Worm (Caenorhabditis elegans) whole organism, late embryonic: Measurements from ENCODE around the gene Y55F3AM.21.

Experiments
- C08G9.2 ChIP-seq: sonication (generic microtip); optimal IDR thresholded peaks from 2 replicates; lab custom pipeline; 2016; ENCODE audit warnings: mild to moderate bottlenecking, missing genetic modification characterization, moderate library complexity, missing compliant biosample characterization
- C38D4.7 ChIP-seq: fragments of 200-800 bp; sonication (Bioruptor generic); optimal IDR thresholded peaks from 2 replicates; lab custom pipeline; 2018; ENCODE audit warnings: mild to moderate bottlenecking, missing genetic modification characterization, moderate library complexity, missing compliant biosample characterization
- T23F11.4 ChIP-seq: fragments of 200-800 bp; sonication (Bioruptor generic); optimal IDR thresholded peaks from 2 replicates; lab custom pipeline; 2018; ENCODE audit warnings: mild to moderate bottlenecking, missing genetic modification characterization, missing compliant biosample characterization
- Y22D7AL.16 ChIP-seq: sonication (generic microtip); optimal IDR thresholded peaks from 2 replicates; lab custom pipeline; 2016; ENCODE audit warnings: missing genetic modification characterization, missing compliant biosample characterization
- ama-1 ChIP-seq: fragments of 150-350 bp; optimal IDR thresholded peaks from 2 replicates; lab custom pipeline; 2014
- ceh-14 ChIP-seq: sonication (generic microtip); optimal IDR thresholded peaks from 2 replicates; lab custom pipeline; 2016; ENCODE audit warnings: missing genotype, missing genetic modification characterization, missing compliant biosample characterization
- ceh-18 ChIP-seq: sonication (generic microtip); optimal IDR thresholded peaks from 2 replicates; lab custom pipeline; 2016; ENCODE audit warnings: missing genetic modification characterization, missing compliant biosample characterization
- ceh-19 ChIP-seq: fragments of 200-800 bp; sonication (Bioruptor generic); optimal IDR thresholded peaks from 2 replicates; lab custom pipeline; 2018; ENCODE audit warnings: mild to moderate bottlenecking, missing genetic modification characterization, missing compliant biosample characterization
- ceh-2 ChIP-seq: sonication (generic microtip); optimal IDR thresholded peaks from 2 replicates; lab custom pipeline; 2016; ENCODE audit warnings: missing genotype, missing genetic modification characterization, missing compliant biosample characterization
- ceh-22 ChIP-seq: sonication (generic microtip); optimal IDR thresholded peaks from 2 replicates; lab custom pipeline; 2017; ENCODE audit warnings: missing biosample characterization, missing genetic modification characterization
- ceh-34 ChIP-seq: sonication (generic microtip); optimal IDR thresholded peaks from 2 replicates; lab custom pipeline; 2016; ENCODE audit warnings: mild to moderate bottlenecking, missing genetic modification characterization, missing compliant biosample characterization
- ceh-6 ChIP-seq: fragments of 200-800 bp; sonication (Bioruptor generic); optimal IDR thresholded peaks from 2 replicates; lab custom pipeline; 2018; ENCODE audit warnings: mild to moderate bottlenecking, missing genetic modification characterization, missing compliant biosample characterization
- che-1 ChIP-seq: sonication (generic microtip); optimal IDR thresholded peaks from 2 replicates; lab custom pipeline; 2016; ENCODE audit warnings: mild to moderate bottlenecking, missing genetic modification characterization, missing compliant biosample characterization
- elt-2 ChIP-seq: sonication (generic microtip); optimal IDR thresholded peaks from 2 replicates; lab custom pipeline; 2016; ENCODE audit warnings: missing genetic modification reagents, missing genetic modification characterization, missing compliant biosample characterization
- elt-4 ChIP-seq: sonication (generic microtip); optimal IDR thresholded peaks from 2 replicates; lab custom pipeline; 2016; ENCODE audit warnings: missing genetic modification characterization, missing compliant biosample characterization
- fkh-6 ChIP-seq: sonication (generic microtip); optimal IDR thresholded peaks from 2 replicates; lab custom pipeline; 2016; ENCODE audit warnings: missing genetic modification characterization, missing compliant biosample characterization
- gmeb-2 ChIP-seq: sonication (generic microtip); optimal IDR thresholded peaks from 2 replicates; lab custom pipeline; 2016; ENCODE audit warnings: missing genetic modification characterization, inconsistent platforms, missing compliant biosample characterization
- hlh-13 ChIP-seq: fragments of 200-800 bp; sonication (Bioruptor generic); optimal IDR thresholded peaks from 2 replicates; lab custom pipeline; 2018; ENCODE audit warnings: mild to moderate bottlenecking, missing genetic modification characterization, missing compliant biosample characterization
- hlh-15 ChIP-seq: sonication (generic microtip); optimal IDR thresholded peaks from 2 replicates; lab custom pipeline; 2016; ENCODE audit warnings: missing genetic modification characterization, missing compliant biosample characterization
- hlh-30 ChIP-seq: sonication (generic microtip); optimal IDR thresholded peaks from 2 replicates; lab custom pipeline; 2017; ENCODE audit warnings: antibody characterized with exemption, missing genetic modification characterization, missing compliant biosample characterization; ENCODE audit not compliant: insufficient read depth
- hlh-8 ChIP-seq: sonication (generic microtip); optimal IDR thresholded peaks from 2 replicates; lab custom pipeline; 2016; ENCODE audit warnings: missing genotype, missing genetic modification characterization, missing compliant biosample characterization
- mec-3 ChIP-seq: sonication (generic microtip); optimal IDR thresholded peaks from 2 replicates; lab custom pipeline; 2016; ENCODE audit warnings: borderline replicate concordance, missing genetic modification characterization, missing compliant biosample characterization
- nhr-11 ChIP-seq: fragments of 150-350 bp; optimal IDR thresholded peaks from 2 replicates; lab custom pipeline; 2014; ENCODE audit warnings: missing biosample characterization, missing genetic modification characterization
- nhr-232 ChIP-seq: sonication (generic microtip); optimal IDR thresholded peaks from 2 replicates; lab custom pipeline; 2016; ENCODE audit warnings: missing genetic modification characterization, missing compliant biosample characterization
- npax-4 ChIP-seq: sonication (generic microtip); optimal IDR thresholded peaks from 2 replicates; lab custom pipeline; 2016; ENCODE audit warnings: missing genetic modification characterization, missing compliant biosample characterization
- odd-2 ChIP-seq: sonication (generic microtip); optimal IDR thresholded peaks from 2 replicates; lab custom pipeline; 2017; ENCODE audit warnings: antibody characterized with exemption, mild to moderate bottlenecking, missing genetic modification characterization, missing compliant biosample characterization
- pat-9 ChIP-seq: fragments of 200-800 bp; sonication (Bioruptor generic); optimal IDR thresholded peaks from 2 replicates; lab custom pipeline; 2018; ENCODE audit warnings: mild to moderate bottlenecking, missing genetic modification characterization, moderate library complexity, missing compliant biosample characterization
- pax-1 ChIP-seq: fragments of 150-350 bp; optimal IDR thresholded peaks from 2 replicates; lab custom pipeline; 2014; ENCODE audit warnings: missing biosample characterization, missing genetic modification characterization
- ref-2 ChIP-seq: sonication (generic microtip); optimal IDR thresholded peaks from 2 replicates; lab custom pipeline; 2016; ENCODE audit warnings: missing genetic modification characterization, missing compliant biosample characterization
- rnt-1 ChIP-seq: sonication (generic microtip); optimal IDR thresholded peaks from 2 replicates; lab custom pipeline; 2016; ENCODE audit warnings: missing genetic modification characterization, missing compliant biosample characterization
- sox-4 ChIP-seq: sonication (generic microtip); optimal IDR thresholded peaks from 2 replicates; lab custom pipeline; 2017; ENCODE audit warnings: mild to moderate bottlenecking, missing genetic modification characterization, inconsistent platforms, missing compliant biosample characterization
- tbx-7 ChIP-seq: sonication (generic microtip); optimal IDR thresholded peaks from 2 replicates; lab custom pipeline; 2016; ENCODE audit warnings: missing genotype, missing genetic modification characterization, missing compliant biosample characterization
- ttx-3 ChIP-seq: sonication (generic microtip); optimal IDR thresholded peaks from 2 replicates; lab custom pipeline; 2016; ENCODE audit warnings: missing genetic modification reagents, missing genetic modification characterization, missing compliant biosample characterization
- unc-3 ChIP-seq, 2 experiments: fragments of 200-800 bp in 1 of 2; sonication (Bioruptor generic) in 1 of 2; sonication (generic microtip) in 1 of 2; conservative IDR thresholded peaks in 1 of 2; optimal IDR thresholded peaks in 1 of 2; 2 replicates each; pipeline versions ENCODE4 v1.3.6 to Lab custom; 2016 to 2022; ENCODE audit warnings: missing compliant biosample characterization in 2 of 2, missing genetic modification characterization in 2 of 2, missing genetic modification reagents in 1 of 2
- unc-42 ChIP-seq: sonication (generic microtip); optimal IDR thresholded peaks from 2 replicates; lab custom pipeline; 2016; ENCODE audit warnings: missing genotype, missing genetic modification characterization, missing compliant biosample characterization
- zip-5 ChIP-seq: sonication (generic microtip); optimal IDR thresholded peaks from 2 replicates; lab custom pipeline; 2016; ENCODE audit warnings: missing genetic modification characterization, missing compliant biosample characterization

Y55F3AM.21 gene

DNA sequence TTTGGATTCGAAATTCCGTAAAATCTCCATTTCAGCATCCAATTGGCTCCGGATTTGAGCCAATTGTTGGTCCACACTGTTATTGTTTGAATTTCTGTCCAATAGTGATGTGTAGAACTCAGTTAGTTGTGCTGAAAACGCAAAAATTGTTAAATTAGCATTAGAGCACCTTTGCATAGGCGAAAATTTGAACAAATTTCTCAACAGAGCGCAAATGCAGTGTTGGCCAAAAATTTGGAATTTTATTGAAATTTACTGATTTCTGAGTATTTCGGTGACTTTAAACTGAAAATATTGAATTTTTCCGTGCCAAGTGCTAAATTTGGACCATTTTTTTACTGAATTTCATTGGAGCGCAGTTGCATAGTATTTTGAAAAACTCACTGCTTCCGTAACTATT lies 10.9 kb downstream of the Y55F3AM.21 start:
- TF ChIP-seq fkh-6 (tag; lab: Kevin White, UChicago) (no peak), pat-9 (tag; lab: Kevin White, UChicago) (no peak), sox-4 (tag; lab: Kevin White, UChicago) (no peak), ceh-19 (GFP tag; lab: Kevin White, UChicago) (no peak), tbx-7 (tag; lab: Kevin White, UChicago) (no peak), npax-4 (tag; lab: Kevin White, UChicago) (no peak), odd-2 (no peak), ttx-3 (tag; lab: Kevin White, UChicago) (no peak), nhr-11 (tag; lab: Kevin White, UChicago) (no peak), hlh-8 (no peak), unc-3 (GFP tag; conservative IDR thresholded peaks at IDR 0.05; lab: Robert Waterston, UW) (no peak), unc-3 (tag; optimal IDR thresholded peaks at IDR 0.05; lab: Kevin White, UChicago) (no peak), T23F11.4 (no peak), ceh-34 (tag; lab: Kevin White, UChicago) (no peak), ceh-22 (tag; lab: Kevin White, UChicago) (no peak), C38D4.7 (GFP tag; lab: Kevin White, UChicago) (no peak)

DNA sequence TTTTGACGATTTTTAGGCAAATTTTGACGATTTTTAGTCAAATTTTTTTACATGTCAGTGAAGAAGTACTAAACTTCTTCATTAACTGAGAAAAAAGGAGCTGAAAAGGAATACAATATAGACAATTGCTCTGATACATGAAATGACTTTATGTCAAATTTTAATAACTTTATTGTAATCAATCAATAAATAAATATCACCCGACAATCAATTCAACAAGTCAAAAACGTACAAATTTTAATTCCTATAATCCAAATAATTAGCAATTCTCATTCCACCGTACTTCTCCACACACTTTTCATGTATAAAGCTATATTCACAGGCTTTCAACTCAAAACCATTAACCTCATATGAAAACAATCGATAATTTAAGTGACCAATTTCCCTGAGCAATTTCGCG lies 13.0 kb downstream of the Y55F3AM.21 start:
- TF ChIP-seq ceh-22 (tag; lab: Kevin White, UChicago): no peak
- TF ChIP-seq zip-5 (tag; lab: Kevin White, UChicago): no peak
- TF ChIP-seq elt-4: no peak
- no peak for TF ChIP-seq C08G9.2 (tag; lab: Kevin White, UChicago)
- no peak for TF ChIP-seq nhr-232 (tag; lab: Kevin White, UChicago)
- TF ChIP-seq ceh-18: no peak
- no peak for TF ChIP-seq pax-1 (tag; lab: Kevin White, UChicago)
- no peak for TF ChIP-seq mec-3 (tag; lab: Kevin White, UChicago)
- TF ChIP-seq ref-2: no peak
- TF ChIP-seq gmeb-2 (tag; lab: Kevin White, UChicago): no peak
- TF ChIP-seq ama-1: no peak
- TF ChIP-seq odd-2: no peak
- TF ChIP-seq ceh-14: no peak
- TF ChIP-seq unc-42 (tag; lab: Kevin White, UChicago): no peak

DNA sequence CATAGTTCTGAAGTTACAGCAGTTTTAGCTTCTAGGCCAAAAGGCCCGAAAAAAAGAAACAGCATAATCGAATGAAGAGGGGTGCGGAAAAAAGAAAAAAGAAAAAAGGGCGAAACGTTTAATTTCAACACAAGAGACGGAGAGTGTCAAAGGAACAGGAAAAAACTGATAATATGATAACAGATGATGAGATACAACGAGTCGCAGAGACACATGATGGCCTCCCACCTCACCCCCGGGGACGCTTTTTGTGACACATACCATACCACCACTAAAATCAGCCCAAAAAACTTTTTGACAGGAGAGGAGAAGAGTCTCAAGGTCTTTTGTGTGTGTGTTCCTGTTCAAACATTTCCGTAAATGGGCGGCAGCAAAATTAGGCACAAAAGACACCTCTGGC lies 16.4 kb downstream of the Y55F3AM.21 start:
- no peak for TF ChIP-seq ceh-14
- peak; percentile 45 for TF ChIP-seq elt-2

- TF ChIP-seq gmeb-2 (tag; lab: Kevin White, UChicago) (no peak), Y22D7AL.16 (tag; lab: Kevin White, UChicago) (no peak), hlh-13 (no peak), ceh-2 (tag; lab: Kevin White, UChicago) (no peak), pax-1 (tag; lab: Kevin White, UChicago) (no peak), hlh-30 (tag; lab: Kevin White, UChicago) (no peak), unc-3 (GFP tag; conservative IDR thresholded peaks at IDR 0.05; lab: Robert Waterston, UW) (no peak), unc-3 (tag; optimal IDR thresholded peaks at IDR 0.05; lab: Kevin White, UChicago) (no peak), rnt-1 (tag; lab: Kevin White, UChicago) (no peak), elt-2 (no peak), ceh-6 (GFP tag; lab: Kevin White, UChicago) (no peak), hlh-15 (no peak), C38D4.7 (GFP tag; lab: Kevin White, UChicago) (no peak), che-1 (tag; lab: Kevin White, UChicago) (no peak)
Measured at ce11 chrIV:1029939-1030338, 21.5 kb downstream of the Y55F3AM.21 start, which contains the start of gene abhd-14. Gene abhd-14 (minus strand): TSS chrIV:1030039.
